Worm (Caenorhabditis elegans): Measurements from ENCODE around the gene T19D12.9.
A peak's percentile ranks its signal among the peaks of the same experiment; 100 is the strongest.
"Not testable (repeated sequence)": the region's sequence is repeated elsewhere in the genome, so short reads cannot be mapped to it uniquely, and the experiment has no call there.

The T19D12.9 gene

DNA sequence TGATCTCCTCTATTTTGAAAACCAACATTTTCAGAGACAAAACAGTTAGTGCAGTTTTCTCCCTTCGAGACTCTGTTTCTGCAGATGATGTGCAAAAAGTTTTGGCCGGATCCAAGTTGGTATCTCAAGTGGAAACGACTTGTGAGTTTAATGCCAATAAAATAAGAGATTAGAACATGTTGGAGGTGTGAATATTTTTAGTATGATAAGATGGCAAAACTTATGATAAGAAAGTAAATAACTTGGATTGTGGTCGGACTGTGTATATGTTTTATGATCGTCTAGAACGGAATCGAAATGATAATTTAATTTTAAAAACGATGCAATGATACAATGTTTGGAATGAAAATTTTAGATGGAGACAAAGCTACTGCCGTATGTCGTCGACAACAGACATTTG, 22.2 kb downstream of the T19D12.9 start:
- TF ChIP-seq ztf-1 (GFP tag; conservative IDR thresholded peaks at IDR 0.05) (no peak), nhr-11 (tag; optimal IDR thresholded peaks at IDR 0.05) (no peak), F13H6.1 (tag; optimal IDR thresholded peaks at IDR 0.05) (no peak), nhr-129 (tag; optimal IDR thresholded peaks at IDR 0.05) (no peak), ztf-4 (tag; optimal IDR thresholded peaks at IDR 0.05) (no peak), crh-2 (tag; optimal IDR thresholded peaks at IDR 0.05) (no peak), mab-5 (tag; optimal IDR thresholded peaks at IDR 0.05) (no peak), nhr-77 (tag; optimal IDR thresholded peaks at IDR 0.05) (no peak), lin-13 (GFP tag; optimal IDR thresholded peaks at IDR 0.05) (no peak), sma-9 (GFP tag; optimal IDR thresholded peaks at IDR 0.05) (no peak), sma-9 (tag; optimal IDR thresholded peaks at IDR 0.05) (no peak), nhr-6 (tag; optimal IDR thresholded peaks at IDR 0.05) (no peak)

DNA sequence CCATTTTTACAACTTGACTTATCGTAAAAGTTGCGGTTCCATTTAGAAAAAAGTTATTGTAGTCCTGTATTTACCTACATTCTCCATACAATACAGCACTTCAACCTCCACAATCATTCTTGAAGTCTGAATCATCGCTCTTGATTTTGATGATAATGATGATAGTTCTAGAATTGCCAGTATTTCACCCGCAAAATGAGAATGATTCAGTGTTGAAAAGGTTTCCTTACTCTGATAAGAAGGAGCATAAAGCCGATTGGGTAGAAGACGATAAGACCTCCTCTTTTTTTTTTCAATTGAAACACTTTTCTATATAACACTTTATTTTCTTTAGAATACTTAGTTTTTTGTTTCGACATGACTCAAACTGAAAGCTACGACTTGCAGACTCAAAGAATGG, 23.4 kb downstream of the T19D12.9 start, which contains the start of gene T19D12.4:
Gene T19D12.4 (plus strand): TSS at position 295 of the 400 bp plus-strand sequence.
- TF ChIP-seq fos-1 (tag; optimal IDR thresholded peaks at IDR 0.05) (peak; percentile 91), lin-13 (GFP tag; optimal IDR thresholded peaks at IDR 0.05) (no peak)

DNA sequence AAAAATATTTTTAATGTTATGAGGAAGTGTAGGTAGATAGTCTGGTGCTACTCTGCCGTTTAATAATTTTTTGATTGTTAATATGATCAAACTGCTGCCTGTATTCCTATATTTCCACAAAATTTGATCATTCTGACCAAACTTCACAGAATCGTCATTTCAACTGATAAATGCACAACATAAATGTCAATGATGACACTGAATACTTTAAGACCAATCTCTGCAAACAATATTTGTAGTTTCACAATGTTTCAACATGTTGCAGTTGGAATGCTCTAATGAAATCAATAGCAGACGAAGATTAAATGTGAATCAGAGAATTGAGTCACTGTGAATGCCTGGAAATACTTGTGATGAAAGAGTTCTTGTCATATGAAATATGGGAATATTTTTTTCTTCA, 24.4 kb downstream of the T19D12.9 start:
- no peak for TF ChIP-seq F13H6.1 (tag; optimal IDR thresholded peaks at IDR 0.05)
- peak; percentile 71 for TF ChIP-seq fos-1 (tag; optimal IDR thresholded peaks at IDR 0.05)
- TF ChIP-seq unc-62 (GFP tag; optimal IDR thresholded peaks at IDR 0.05) = no peak
- no peak for TF ChIP-seq ztf-4 (tag; optimal IDR thresholded peaks at IDR 0.05)

DNA sequence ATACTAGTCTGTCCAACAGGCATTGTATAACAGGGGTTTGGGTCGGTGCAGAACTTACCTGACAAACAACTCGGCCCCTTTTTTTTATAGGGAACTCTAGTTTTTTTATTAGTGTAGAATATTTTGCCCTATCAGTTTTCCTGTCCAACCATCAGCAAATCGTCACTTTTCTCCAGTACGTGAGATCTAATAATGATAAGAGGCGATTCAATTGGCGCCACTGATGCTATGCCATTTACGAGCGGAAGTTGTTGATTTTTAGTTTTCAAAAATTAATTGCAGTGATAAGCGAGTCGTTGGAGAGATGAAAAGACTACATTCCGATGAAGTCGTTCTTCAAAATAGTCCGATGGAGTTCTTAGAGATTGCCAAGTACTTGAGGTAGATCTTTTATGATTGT, 25.8 kb downstream of the T19D12.9 start:
- peak; percentile 84 for TF ChIP-seq fos-1 (tag; optimal IDR thresholded peaks at IDR 0.05)
- peak; percentile 20 for TF ChIP-seq sma-9 (GFP tag; optimal IDR thresholded peaks at IDR 0.05)
- no peak for TF ChIP-seq sma-9 (tag; optimal IDR thresholded peaks at IDR 0.05)
- TF ChIP-seq crh-2 (tag; optimal IDR thresholded peaks at IDR 0.05) = no peak

DNA sequence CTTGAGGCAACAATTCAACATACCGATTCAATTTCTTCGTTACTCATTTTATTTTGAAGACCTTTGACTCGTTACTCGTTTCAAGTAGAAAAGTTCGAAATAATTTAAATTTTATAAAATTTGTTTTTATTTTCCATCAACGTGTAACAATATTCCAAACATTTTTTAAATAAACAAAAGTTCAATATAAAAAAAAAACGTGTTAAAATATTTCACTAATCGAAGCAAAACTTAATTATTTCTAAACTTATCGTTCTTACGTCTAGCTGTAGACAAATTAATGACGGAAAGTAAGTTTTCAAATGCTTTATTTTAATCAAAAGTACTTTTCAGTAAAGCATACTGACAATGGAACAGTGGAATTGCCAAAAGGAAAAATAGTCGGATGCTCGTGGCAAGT, 27.0 kb downstream of the T19D12.9 start, which contains the start of the genes F54H5.5 and F54H5.2:
Gene F54H5.5 (minus strand): TSS at position 101 of the 400 bp plus-strand sequence.
Gene F54H5.2 (plus strand): TSS at position 303 of the 400 bp plus-strand sequence.
- TF ChIP-seq sem-4, egl-27, ztf-11 (tag; optimal IDR thresholded peaks at IDR 0.05): not testable (repeated sequence)

DNA sequence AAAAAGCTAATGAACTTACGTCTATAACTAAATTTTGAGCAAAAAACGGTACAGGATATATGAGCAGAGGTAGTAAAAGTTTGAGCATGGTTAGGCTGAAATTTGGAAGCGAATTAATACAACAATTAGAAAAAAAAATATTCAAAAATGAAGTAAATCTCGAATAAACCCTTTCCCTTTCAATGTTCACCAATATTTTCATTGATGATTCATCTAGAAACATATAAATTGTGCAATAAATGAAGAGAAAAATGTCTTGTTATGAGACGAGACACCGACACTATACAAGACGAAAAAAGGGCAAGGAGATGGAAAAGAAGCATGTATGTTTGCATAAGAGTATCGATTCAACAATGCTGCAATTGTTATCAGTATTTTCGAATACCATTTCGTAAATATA, 28.9 kb downstream of the T19D12.9 start, which contains the start of gene F54H5.14:
Gene F54H5.14 (minus strand): TSS at position 101 of the 400 bp plus-strand sequence.
- peak; percentile 0 for TF ChIP-seq fos-1 (tag; optimal IDR thresholded peaks at IDR 0.05)
- TF ChIP-seq unc-55 (GFP tag; optimal IDR thresholded peaks at IDR 0.05) = no peak

DNA sequence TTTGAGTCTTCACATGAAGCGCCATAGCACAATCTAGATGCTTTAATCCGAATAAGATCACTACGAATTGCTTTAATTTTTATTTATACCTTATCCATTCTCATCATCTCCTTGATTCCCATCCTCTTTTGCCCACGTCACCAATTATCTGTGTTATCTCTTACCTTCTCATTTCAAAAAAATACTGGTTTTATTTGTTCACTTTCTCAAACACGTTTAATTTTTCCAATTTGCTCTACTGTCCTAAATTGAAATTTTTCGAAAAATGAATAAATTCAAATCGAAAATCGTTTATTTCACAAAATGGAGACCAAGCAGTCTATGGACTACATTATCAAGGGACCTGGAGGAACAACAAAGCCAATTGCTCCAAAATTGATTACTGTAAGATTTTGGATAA, 32.3 kb downstream of the T19D12.9 start, which contains the start of gene F54H5.3:
Gene F54H5.3 (plus strand): TSS at position 301 of the 400 bp plus-strand sequence.
- TF ChIP-seq dmd-4 (tag; optimal IDR thresholded peaks at IDR 0.05) = no peak
- TF ChIP-seq skn-1 (tag; optimal IDR thresholded peaks at IDR 0.05) = no peak
- TF ChIP-seq nhr-25 (tag; optimal IDR thresholded peaks at IDR 0.05) = no peak

DNA sequence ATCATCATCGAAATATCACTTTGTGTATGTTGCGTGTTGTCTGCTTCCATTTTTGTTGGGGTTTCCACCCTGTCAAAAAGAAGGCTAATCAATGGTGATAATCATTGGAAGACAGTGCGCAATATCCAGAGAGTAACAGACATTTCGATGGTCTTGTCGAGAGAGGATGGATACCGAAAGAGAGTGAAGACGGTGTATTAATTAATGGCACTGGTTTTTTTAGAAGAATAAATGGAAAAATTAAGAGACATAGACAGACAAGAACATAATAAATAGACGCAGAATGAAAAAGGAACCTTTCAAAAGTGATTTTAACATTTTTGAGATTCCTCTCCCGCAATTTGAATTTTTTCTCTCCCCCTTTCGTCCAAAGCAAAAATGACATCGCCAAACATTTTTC, 35.2 kb downstream of the T19D12.9 start:
- TF ChIP-seq nhr-11 (tag; optimal IDR thresholded peaks at IDR 0.05) (no peak), nhr-21 (tag; optimal IDR thresholded peaks at IDR 0.05) (peak; percentile 6), blmp-1 (tag; optimal IDR thresholded peaks at IDR 0.05; ENCODE audit: insufficient read depth) (peak; percentile 7), sma-3 (GFP tag; optimal IDR thresholded peaks at IDR 0.05) (peak; percentile 14), sma-9 (GFP tag; optimal IDR thresholded peaks at IDR 0.05) (peak; percentile 22), sma-9 (tag; optimal IDR thresholded peaks at IDR 0.05) (no peak), elt-1 (tag; optimal IDR thresholded peaks at IDR 0.05) (no peak), peb-1 (tag; optimal IDR thresholded peaks at IDR 0.05) (no peak), ztf-11 (tag; optimal IDR thresholded peaks at IDR 0.05) (no peak), nhr-25 (tag; optimal IDR thresholded peaks at IDR 0.05) (peak; percentile 53)

Data from whole organism, L2 larva.